Worm (Caenorhabditis elegans): ENCODE measurements around the gene F52E10.2.

F52E10.2 gene

ce11 chrX:16309705-16310104, 26.7 kb upstream of the F52E10.2 start:
- TF ChIP-seq cog-1 (tag; optimal IDR thresholded peaks at IDR 0.05), result no peak
- TF ChIP-seq ztf-23 (GFP tag; IDR thresholded peaks at IDR 0.05), result no peak
- TF ChIP-seq ref-1 (GFP tag; conservative IDR thresholded peaks at IDR 0.05), result no peak
- 0 out of 2 replicates have a peak, but pooled peaks have one; percentile 17 for TF ChIP-seq T22C8.4 (GFP tag; IDR thresholded peaks at IDR 0.05)
- TF ChIP-seq klf-2 (GFP tag; conservative IDR thresholded peaks at IDR 0.05), result no peak
- no peak for TF ChIP-seq tab-1 (GFP tag; IDR thresholded peaks at IDR 0.05)
- TF ChIP-seq ztf-29 (GFP tag; IDR thresholded peaks at IDR 0.05), result no peak

ce11 chrX:16306164-16306563, 23.2 kb upstream of the F52E10.2 start, which contains the start of gene twk-22:
TSS of gene twk-22 (plus strand) at chrX:16306464.
- TF ChIP-seq ztf-29 (GFP tag; IDR thresholded peaks at IDR 0.05) (no peak), flt-1 (GFP tag; IDR thresholded peaks at IDR 0.05) (no peak), T22C8.4 (GFP tag; IDR thresholded peaks at IDR 0.05) (no peak), klf-2 (GFP tag; conservative IDR thresholded peaks at IDR 0.05) (no peak), cog-1 (tag; optimal IDR thresholded peaks at IDR 0.05) (no peak), tab-1 (GFP tag; IDR thresholded peaks at IDR 0.05) (no peak), ref-1 (GFP tag; conservative IDR thresholded peaks at IDR 0.05) (no peak), ztf-23 (GFP tag; IDR thresholded peaks at IDR 0.05) (no peak), med-1 (GFP tag; optimal IDR thresholded peaks at IDR 0.05; ENCODE audit: insufficient read depth) (no peak)

- TF ChIP-seq cog-1 (tag; optimal IDR thresholded peaks at IDR 0.05) (no peak), tab-1 (GFP tag; IDR thresholded peaks at IDR 0.05) (no peak), ztf-29 (GFP tag; IDR thresholded peaks at IDR 0.05) (no peak), ztf-23 (GFP tag; IDR thresholded peaks at IDR 0.05) (no peak), med-1 (GFP tag; optimal IDR thresholded peaks at IDR 0.05; ENCODE audit: insufficient read depth) (no peak), T22C8.4 (GFP tag; IDR thresholded peaks at IDR 0.05) (no peak), flt-1 (GFP tag; IDR thresholded peaks at IDR 0.05) (no peak), klf-2 (GFP tag; conservative IDR thresholded peaks at IDR 0.05) (no peak), ref-1 (GFP tag; conservative IDR thresholded peaks at IDR 0.05) (no peak)
Observed at ce11 chrX:16300422-16300821, 17.4 kb upstream of the F52E10.2 start.

ce11 chrX:16299859-16300258, 16.9 kb upstream of the F52E10.2 start, which contains the start of gene twk-21:
TSS of gene twk-21 (plus strand) at chrX:16299892.
- TF ChIP-seq ref-1 (GFP tag; conservative IDR thresholded peaks at IDR 0.05), result no peak
- no peak for TF ChIP-seq ztf-29 (GFP tag; IDR thresholded peaks at IDR 0.05)
- no peak for TF ChIP-seq cog-1 (tag; optimal IDR thresholded peaks at IDR 0.05)
- TF ChIP-seq med-1 (GFP tag; optimal IDR thresholded peaks at IDR 0.05; ENCODE audit: insufficient read depth), result no peak
- no peak for TF ChIP-seq ztf-23 (GFP tag; IDR thresholded peaks at IDR 0.05)
- no peak for TF ChIP-seq flt-1 (GFP tag; IDR thresholded peaks at IDR 0.05)
- no peak for TF ChIP-seq klf-2 (GFP tag; conservative IDR thresholded peaks at IDR 0.05)
- no peak for TF ChIP-seq tab-1 (GFP tag; IDR thresholded peaks at IDR 0.05)
- TF ChIP-seq T22C8.4 (GFP tag; IDR thresholded peaks at IDR 0.05), result no peak

- TF ChIP-seq T22C8.4 (GFP tag; IDR thresholded peaks at IDR 0.05), result 0 out of 2 replicates have a peak, but pooled peaks have one; percentile 30
- TF ChIP-seq flt-1 (GFP tag; IDR thresholded peaks at IDR 0.05), result peak; percentile 38; the same call in 1 of the 2 replicates
Observed at ce11 chrX:16299217-16299616, 16.2 kb upstream of the F52E10.2 start.

- peak; percentile 57 for TF ChIP-seq T22C8.4 (GFP tag; IDR thresholded peaks at IDR 0.05)
- no peak for TF ChIP-seq ref-1 (GFP tag; conservative IDR thresholded peaks at IDR 0.05)
- TF ChIP-seq ztf-29 (GFP tag; IDR thresholded peaks at IDR 0.05), result no peak
- TF ChIP-seq flt-1 (GFP tag; IDR thresholded peaks at IDR 0.05), result 0 out of 2 replicates have a peak, but pooled peaks have one; percentile 19
- TF ChIP-seq klf-2 (GFP tag; conservative IDR thresholded peaks at IDR 0.05), result peak; percentile 45; the same call in 1 of the 2 replicates
- peak; percentile 6 for TF ChIP-seq cog-1 (tag; optimal IDR thresholded peaks at IDR 0.05)
- 0 out of 2 replicates have a peak, but pooled peaks have one; percentile 24 for TF ChIP-seq tab-1 (GFP tag; IDR thresholded peaks at IDR 0.05)
- peak; percentile 83 for TF ChIP-seq ztf-23 (GFP tag; IDR thresholded peaks at IDR 0.05)
- TF ChIP-seq med-1 (GFP tag; optimal IDR thresholded peaks at IDR 0.05; ENCODE audit: insufficient read depth), result no peak
Observed at ce11 chrX:16298173-16298572, 15.2 kb upstream of the F52E10.2 start.

- no peak for TF ChIP-seq ztf-23 (GFP tag; IDR thresholded peaks at IDR 0.05)
- TF ChIP-seq med-1 (GFP tag; optimal IDR thresholded peaks at IDR 0.05; ENCODE audit: insufficient read depth), result no peak
Observed at ce11 chrX:16297123-16297522, 14.1 kb upstream of the F52E10.2 start.

- TF ChIP-seq ref-1 (GFP tag; conservative IDR thresholded peaks at IDR 0.05), result no peak
- TF ChIP-seq flt-1 (GFP tag; IDR thresholded peaks at IDR 0.05), result no peak
- TF ChIP-seq T22C8.4 (GFP tag; IDR thresholded peaks at IDR 0.05), result no peak
- no peak for TF ChIP-seq ztf-23 (GFP tag; IDR thresholded peaks at IDR 0.05)
- no peak for TF ChIP-seq med-1 (GFP tag; optimal IDR thresholded peaks at IDR 0.05; ENCODE audit: insufficient read depth)
- no peak for TF ChIP-seq tab-1 (GFP tag; IDR thresholded peaks at IDR 0.05)
- TF ChIP-seq klf-2 (GFP tag; conservative IDR thresholded peaks at IDR 0.05), result no peak
- no peak for TF ChIP-seq ztf-29 (GFP tag; IDR thresholded peaks at IDR 0.05)
- TF ChIP-seq cog-1 (tag; optimal IDR thresholded peaks at IDR 0.05), result no peak
Observed at ce11 chrX:16292933-16293332, 9.9 kb upstream of the F52E10.2 start, which contains the start of gene F52E10.4. TSS of gene F52E10.4 (minus strand) at chrX:16293033.

ce11 chrX:16290536-16290935, 7.5 kb upstream of the F52E10.2 start:
- TF ChIP-seq klf-2 (GFP tag; conservative IDR thresholded peaks at IDR 0.05), result no peak
- no peak for TF ChIP-seq flt-1 (GFP tag; IDR thresholded peaks at IDR 0.05)
- no peak for TF ChIP-seq ztf-23 (GFP tag; IDR thresholded peaks at IDR 0.05)
- no peak for TF ChIP-seq med-1 (GFP tag; optimal IDR thresholded peaks at IDR 0.05; ENCODE audit: insufficient read depth)
- TF ChIP-seq cog-1 (tag; optimal IDR thresholded peaks at IDR 0.05), result no peak
- no peak for TF ChIP-seq T22C8.4 (GFP tag; IDR thresholded peaks at IDR 0.05)
- no peak for TF ChIP-seq tab-1 (GFP tag; IDR thresholded peaks at IDR 0.05)
- TF ChIP-seq ref-1 (GFP tag; conservative IDR thresholded peaks at IDR 0.05), result no peak
- TF ChIP-seq ztf-29 (GFP tag; IDR thresholded peaks at IDR 0.05), result no peak

ce11 chrX:16289635-16290034, 6.6 kb upstream of the F52E10.2 start:
- no peak for TF ChIP-seq tab-1 (GFP tag; IDR thresholded peaks at IDR 0.05)
- no peak for TF ChIP-seq flt-1 (GFP tag; IDR thresholded peaks at IDR 0.05)
- no peak for TF ChIP-seq ref-1 (GFP tag; conservative IDR thresholded peaks at IDR 0.05)
- TF ChIP-seq T22C8.4 (GFP tag; IDR thresholded peaks at IDR 0.05), result no peak
- no peak for TF ChIP-seq ztf-29 (GFP tag; IDR thresholded peaks at IDR 0.05)
- TF ChIP-seq cog-1 (tag; optimal IDR thresholded peaks at IDR 0.05), result no peak
- no peak for TF ChIP-seq med-1 (GFP tag; optimal IDR thresholded peaks at IDR 0.05; ENCODE audit: insufficient read depth)
- TF ChIP-seq ztf-23 (GFP tag; IDR thresholded peaks at IDR 0.05), result no peak
- TF ChIP-seq klf-2 (GFP tag; conservative IDR thresholded peaks at IDR 0.05), result no peak

Data from whole organism, midembryonic.